Fruit fly (Drosophila melanogaster): ENCODE data around the gene Fer1HCH.

The Fer1HCH gene

dm6 chr3R:30337919-30338647 is 49.9 kb downstream of the Fer1HCH start:
- peak; percentile 49 for TF ChIP-seq HLHmδ (GFP tag; optimal IDR thresholded peaks at IDR 0.05)
- TF ChIP-seq dysf (GFP tag; IDR thresholded peaks at IDR 0.05): peak; percentile 43; the same call in 2 of the 3 replicates
- TF ChIP-seq Elba2 (GFP tag; optimal IDR thresholded peaks at IDR 0.05): peak; percentile 48
- peak; percentile 22 for TF ChIP-seq lilli (GFP tag; optimal IDR thresholded peaks at IDR 0.05)
- TF ChIP-seq sr (GFP tag; IDR thresholded peaks at IDR 0.05): peak; percentile 62; the same call in 2 of the 3 replicates
- TF ChIP-seq chn (GFP tag; optimal IDR thresholded peaks at IDR 0.05): peak; percentile 42
- no peak for TF ChIP-seq usp (GFP tag; optimal IDR thresholded peaks at IDR 0.05)
- peak; percentile 19 for TF ChIP-seq gem (tag; optimal IDR thresholded peaks at IDR 0.05)
- no peak for TF ChIP-seq dpn (GFP tag; optimal IDR thresholded peaks at IDR 0.05)
- TF ChIP-seq Sox100B (GFP tag; optimal IDR thresholded peaks at IDR 0.05): peak; percentile 14
- TF ChIP-seq ci (GFP tag; IDR thresholded peaks at IDR 0.05): peak; percentile 48; the same call in 1 of the 3 replicates
- TF ChIP-seq CG1647 (GFP tag; optimal IDR thresholded peaks at IDR 0.05): no peak
- TF ChIP-seq Hsf (GFP tag; optimal IDR thresholded peaks at IDR 0.05): no peak
- TF ChIP-seq vvl (GFP tag; IDR thresholded peaks at IDR 0.05): 0 out of 2 replicates have a peak, but pooled peaks have one; percentile 7
- TF ChIP-seq bbx (GFP tag; IDR thresholded peaks at IDR 0.05; ENCODE audit: partially characterized antibody): 0 out of 2 replicates have a peak, but pooled peaks have one; percentile 29
- no peak for TF ChIP-seq CG16863 (GFP tag; optimal IDR thresholded peaks at IDR 0.05)
- TF ChIP-seq CG2678 (tag; optimal IDR thresholded peaks at IDR 0.05): peak; percentile 8
- TF ChIP-seq CG1832 (GFP tag; optimal IDR thresholded peaks at IDR 0.05): peak; percentile 88
- TF ChIP-seq eve (GFP tag; optimal IDR thresholded peaks at IDR 0.05): peak in 1 of 2 experiments; percentile 33
- TF ChIP-seq row (GFP tag; IDR thresholded peaks at IDR 0.05): peak; percentile 95
- TF ChIP-seq CG2116 (GFP tag; optimal IDR thresholded peaks at IDR 0.05): no peak
- TF ChIP-seq CG34376 (GFP tag; optimal IDR thresholded peaks at IDR 0.05): peak; percentile 17
- TF ChIP-seq gsb-n (tag; optimal IDR thresholded peaks at IDR 0.05): no peak
- peak; percentile 8 for TF ChIP-seq Xbp1 (GFP tag; optimal IDR thresholded peaks at IDR 0.05)
- TF ChIP-seq Awh (GFP tag; IDR thresholded peaks at IDR 0.05): 0 out of 2 replicates have a peak, but pooled peaks have one; percentile 38
- TF ChIP-seq CG6272 (GFP tag; IDR thresholded peaks at IDR 0.05): no peak
- TF ChIP-seq Hr78 (GFP tag; optimal IDR thresholded peaks at IDR 0.05): peak in 1 of 2 experiments; percentile 76
- TF ChIP-seq CG8924 (tag; optimal IDR thresholded peaks at IDR 0.05): peak; percentile 6
- no peak for TF ChIP-seq CG6765 (GFP tag; optimal IDR thresholded peaks at IDR 0.05)
- peak; percentile 11 for TF ChIP-seq CG18262 (tag; optimal IDR thresholded peaks at IDR 0.05)
- 0 out of 3 replicates have a peak, but pooled peaks have one; percentile 46 for TF ChIP-seq C15 (GFP tag; IDR thresholded peaks at IDR 0.05)
- peak; percentile 2 for TF ChIP-seq CG8359 (GFP tag; optimal IDR thresholded peaks at IDR 0.05; ENCODE audit: borderline replicate concordance)
- peak; percentile 48; the same call in 2 of the 3 replicates for TF ChIP-seq Aef1 (GFP tag; IDR thresholded peaks at IDR 0.05)
- no peak for TF ChIP-seq CG8089 (GFP tag; optimal IDR thresholded peaks at IDR 0.05)
- TF ChIP-seq Dbx (GFP tag; IDR thresholded peaks at IDR 0.05): peak; percentile 47; the same call in 1 of the 3 replicates
- peak; percentile 20 for TF ChIP-seq kni (GFP tag; optimal IDR thresholded peaks at IDR 0.05)
- TF ChIP-seq nmo (GFP tag; optimal IDR thresholded peaks at IDR 0.05): peak; percentile 37
- no peak for TF ChIP-seq insv (GFP tag; optimal IDR thresholded peaks at IDR 0.05)
- peak; percentile 6 for TF ChIP-seq Vsx1 (GFP tag; optimal IDR thresholded peaks at IDR 0.05)
- 0 out of 3 replicates have a peak, but pooled peaks have one; percentile 8 for TF ChIP-seq CG2199 (GFP tag; IDR thresholded peaks at IDR 0.05)
- peak; percentile 4 for TF ChIP-seq CG15269 (tag; optimal IDR thresholded peaks at IDR 0.05)
- TF ChIP-seq Nf-YC (tag; optimal IDR thresholded peaks at IDR 0.05): peak; percentile 87
- TF ChIP-seq CG17359 (tag; optimal IDR thresholded peaks at IDR 0.05): peak; percentile 2
- TF ChIP-seq Lhr (GFP tag; optimal IDR thresholded peaks at IDR 0.05): no peak
- peak; percentile 63 to 79 for TF ChIP-seq Trl (optimal IDR thresholded peaks at IDR 0.05)
- no peak for TF ChIP-seq Trl (GFP tag; optimal IDR thresholded peaks at IDR 0.05)
- TF ChIP-seq Oli (tag; optimal IDR thresholded peaks at IDR 0.05): peak; percentile 17
- TF ChIP-seq exex (tag; optimal IDR thresholded peaks at IDR 0.05): peak; percentile 3
- TF ChIP-seq crol (GFP tag; IDR thresholded peaks at IDR 0.05): peak; percentile 72
